Fruit fly (Drosophila melanogaster): ENCODE measurements around the gene Polr2J.
A peak's percentile ranks its signal among the peaks of the same experiment; 100 is the strongest.

Polr2J gene

DNA sequence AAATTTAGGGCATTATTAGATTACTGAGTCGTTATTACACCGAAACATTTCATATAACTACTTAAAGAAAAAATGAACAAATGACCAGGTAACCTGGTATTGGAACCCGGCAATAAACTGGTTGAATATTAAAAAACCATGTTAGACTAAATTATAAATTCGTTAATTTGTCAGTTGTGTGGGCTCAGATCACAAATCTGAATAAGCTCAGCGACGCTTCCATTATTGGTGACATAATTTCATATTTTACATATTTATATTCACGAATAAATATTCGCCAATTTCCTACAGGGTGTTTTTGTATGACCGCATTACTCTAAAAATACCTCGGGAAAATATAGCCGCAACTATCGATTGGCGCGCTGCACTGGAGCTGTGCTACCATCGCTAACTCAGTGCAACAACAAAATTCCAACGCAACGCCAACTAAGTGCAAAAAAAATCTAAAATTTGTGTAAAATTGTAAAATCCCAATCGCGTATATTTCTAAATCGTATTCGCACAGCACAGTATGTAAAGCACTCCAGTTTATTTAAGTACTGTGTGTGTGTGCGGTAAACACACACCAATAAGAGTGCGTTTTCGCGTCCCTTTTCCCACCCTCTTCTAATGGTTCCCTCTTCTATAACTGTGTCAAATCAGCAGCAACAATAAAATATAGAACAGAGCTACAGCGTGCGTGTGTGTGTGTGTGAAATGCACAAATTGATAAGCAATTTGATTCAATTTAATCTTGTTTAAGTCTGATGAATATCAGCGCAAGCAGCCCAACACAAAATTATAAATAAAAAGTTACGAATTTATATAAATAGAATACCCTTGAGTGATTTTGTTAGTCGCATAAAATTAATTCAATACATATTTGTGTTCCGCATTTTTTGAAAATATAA is 25.6 kb downstream of the Polr2J start, which contains the start of gene CLIP-190 (continued):
- TF ChIP-seq fu2 (GFP tag; optimal IDR thresholded peaks at IDR 0.05) (no peak), br (optimal IDR thresholded peaks at IDR 0.05) (no peak), Opbp (GFP tag; IDR thresholded peaks at IDR 0.05; ENCODE audit: partially characterized antibody) (no peak; the same call in none of the 3 replicates), CG33213 (GFP tag; optimal IDR thresholded peaks at IDR 0.05) (peak; percentile 47), CG12155 (GFP tag; optimal IDR thresholded peaks at IDR 0.05) (no peak), CG11093 (GFP tag; IDR thresholded peaks at IDR 0.05) (no peak), CG12942 (GFP tag; optimal IDR thresholded peaks at IDR 0.05) (no peak), CG31365 (tag; optimal IDR thresholded peaks at IDR 0.05) (no peak), D19A (tag; optimal IDR thresholded peaks at IDR 0.05) (no peak), CG30431 (GFP tag; optimal IDR thresholded peaks at IDR 0.05) (no peak), CG4854 (GFP tag; optimal IDR thresholded peaks at IDR 0.05) (no peak), CG4360 (GFP tag; IDR thresholded peaks at IDR 0.05) (peak; percentile 74), Dref (GFP tag; IDR thresholded peaks at IDR 0.05) (peak; percentile 78), hb (GFP tag; IDR thresholded peaks at IDR 0.05; ENCODE audit: partially characterized antibody) (no peak; the same call in 2 of the 3 replicates), ato (GFP tag; IDR thresholded peaks at IDR 0.05; ENCODE audit: partially characterized antibody) (peak; percentile 56), knrl (GFP tag; IDR thresholded peaks at IDR 0.05; ENCODE audit: partially characterized antibody) (peak; percentile 70), CG9932 (GFP tag; IDR thresholded peaks at IDR 0.05) (peak; percentile 68), CoRest (tag; optimal IDR thresholded peaks at IDR 0.05) (peak; percentile 26), fru (optimal IDR thresholded peaks at IDR 0.05) (no peak), H2.0 (GFP tag; IDR thresholded peaks at IDR 0.05) (no peak), Stat92E (GFP tag; optimal IDR thresholded peaks at IDR 0.05) (no peak), CG10431 (GFP tag; optimal IDR thresholded peaks at IDR 0.05) (no peak), CG13424 (tag; optimal IDR thresholded peaks at IDR 0.05) (no peak), CG10959 (GFP tag; IDR thresholded peaks at IDR 0.05) (no peak), trem (tag; optimal IDR thresholded peaks at IDR 0.05) (no peak), lola (GFP tag; optimal IDR thresholded peaks at IDR 0.05) (no peak), CG17612 (GFP tag; IDR thresholded peaks at IDR 0.05) (no peak), CG7963 (GFP tag; IDR thresholded peaks at IDR 0.05; ENCODE audit: partially characterized antibody) (peak; percentile 72; the same call in 2 of the 3 replicates), CG1647 (GFP tag; optimal IDR thresholded peaks at IDR 0.05) (no peak), sima (GFP tag; optimal IDR thresholded peaks at IDR 0.05) (no peak), bcd (GFP tag; optimal IDR thresholded peaks at IDR 0.05) (no peak), tin (GFP tag; optimal IDR thresholded peaks at IDR 0.05) (no peak), CG30403 (GFP tag; optimal IDR thresholded peaks at IDR 0.05) (peak; percentile 27), Kr (GFP tag; optimal IDR thresholded peaks at IDR 0.05) (no peak), btn (GFP tag; optimal IDR thresholded peaks at IDR 0.05) (no peak), bigmax (GFP tag; optimal IDR thresholded peaks at IDR 0.05) (no peak), Mrtf (GFP tag; IDR thresholded peaks at IDR 0.05) (no peak), Poxn (GFP tag; IDR thresholded peaks at IDR 0.05) (no peak), CG18764 (GFP tag; optimal IDR thresholded peaks at IDR 0.05) (no peak), cad (GFP tag; optimal IDR thresholded peaks at IDR 0.05) (no peak), nerfin-2 (GFP tag; IDR thresholded peaks at IDR 0.05; ENCODE audit: partially characterized antibody) (peak; percentile 28), danr (GFP tag; IDR thresholded peaks at IDR 0.05) (no peak), CG6765 (GFP tag; optimal IDR thresholded peaks at IDR 0.05) (no peak), CG7987 (GFP tag; optimal IDR thresholded peaks at IDR 0.05) (no peak), Ravus (GFP tag; IDR thresholded peaks at IDR 0.05) (no peak), CG11560 (tag; IDR thresholded peaks at IDR 0.05) (no peak), Optix (GFP tag; IDR thresholded peaks at IDR 0.05) (no peak), ttk (GFP tag; IDR thresholded peaks at IDR 0.05) (no peak), ci (GFP tag; IDR thresholded peaks at IDR 0.05) (no peak; the same call in 2 of the 3 replicates), CG4424 (GFP tag; optimal IDR thresholded peaks at IDR 0.05) (no peak)
